Worm (Caenorhabditis elegans): Measurements from ENCODE around the gene cnnm-5.

DNA sequence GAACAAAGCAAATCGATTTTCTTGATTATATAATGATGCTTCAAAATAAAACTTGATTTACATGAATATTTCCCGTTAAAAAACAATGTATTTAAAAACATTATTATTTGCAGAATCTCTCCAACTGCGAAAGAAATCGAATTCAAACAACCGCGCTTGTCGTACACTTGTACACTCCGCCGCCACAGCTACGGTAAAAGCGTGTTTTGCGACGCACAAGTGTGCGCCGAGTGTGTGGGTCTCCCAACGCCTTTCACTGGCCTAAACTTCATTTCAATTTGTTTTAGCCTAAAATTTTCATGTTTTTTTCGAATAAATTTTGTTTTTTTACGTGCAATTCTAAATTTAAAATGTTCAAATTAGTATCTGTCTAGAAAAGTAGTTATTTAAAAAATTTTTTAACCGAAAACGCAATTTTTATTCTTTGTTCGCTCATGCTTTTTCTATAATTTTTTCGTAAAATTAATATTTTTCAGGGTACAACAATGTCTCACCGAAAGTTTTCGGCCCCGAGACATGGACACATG is 38.4 kb upstream of the cnnm-5 start, which contains the start of gene rpl-3:
- peak; percentile 100 for TF ChIP-seq cebp-2 (GFP tag; IDR thresholded peaks at IDR 0.05)
- TF ChIP-seq nhr-90 (tag; optimal IDR thresholded peaks at IDR 0.05) = peak; percentile 99
- TF ChIP-seq B0336.3 (GFP tag; IDR thresholded peaks at IDR 0.05) = peak; percentile 100
- TF ChIP-seq ztf-28 (GFP tag; IDR thresholded peaks at IDR 0.05) = peak; percentile 100
- peak; percentile 100 for TF ChIP-seq F37B4.10 (GFP tag; IDR thresholded peaks at IDR 0.05)
- TF ChIP-seq Y53F4B.3 (GFP tag; IDR thresholded peaks at IDR 0.05) = peak; percentile 98
- no peak for TF ChIP-seq ama-1 (optimal IDR thresholded peaks at IDR 0.05)
- TF ChIP-seq ama-1 (GFP tag; optimal IDR thresholded peaks at IDR 0.05) = peak; percentile 83 to 92
- TF ChIP-seq C06A6.2 (GFP tag; conservative IDR thresholded peaks at IDR 0.05) = peak; percentile 100
- TF ChIP-seq pha-4 (tag; optimal IDR thresholded peaks at IDR 0.05) = peak; percentile 100
- TF ChIP-seq sea-2 (GFP tag; IDR thresholded peaks at IDR 0.05) = peak; percentile 98
- TF ChIP-seq hlh-12 (tag; optimal IDR thresholded peaks at IDR 0.05) = peak; percentile 40
- TF ChIP-seq nhr-80 (tag; optimal IDR thresholded peaks at IDR 0.05) = peak; percentile 100
- peak; percentile 97 for TF ChIP-seq F22D6.2 (tag; optimal IDR thresholded peaks at IDR 0.05)
- TF ChIP-seq dpl-1 (GFP tag; optimal IDR thresholded peaks at IDR 0.05) = peak; percentile 100
